Worm (Caenorhabditis elegans) whole organism, L4/young adult: ENCODE measurements around the gene sri-48.

Experiments used
- W03F9.2 ChIP-seq: fragments of 150-350 bp; optimal IDR thresholded peaks from 2 replicates; lab custom pipeline; 2014; ENCODE audit warnings: missing biosample characterization, missing genetic modification characterization
- dao-5 ChIP-seq: sonication (generic microtip); optimal IDR thresholded peaks from 2 replicates; lab custom pipeline; 2016; ENCODE audit warnings: missing genotype, missing genetic modification characterization, moderate library complexity, missing compliant biosample characterization
- him-1 ChIP-seq: sonication (generic microtip); optimal IDR thresholded peaks from 2 replicates; lab custom pipeline; 2016; ENCODE audit warnings: missing genotype, missing genetic modification reagents, missing genetic modification characterization, missing compliant biosample characterization

ce11 chrII:3208679-3209078 lies 7.5 kb upstream of the sri-48 start, which contains the start of gene sdz-35:
- TF ChIP-seq him-1 (tag; lab: Kevin White, UChicago) (no peak), W03F9.2 (no peak), dao-5 (tag; lab: Kevin White, UChicago) (no peak)
